Worm (Caenorhabditis elegans): ENCODE measurements around the gene clec-22.

ce11 chrV:16880054-16880453 is 21.8 kb downstream of the clec-22 start, which contains the start of gene F09C6.3:
- TF ChIP-seq elt-3 (tag; optimal IDR thresholded peaks at IDR 0.05) (no peak), tbx-2 (tag; optimal IDR thresholded peaks at IDR 0.05) (no peak), snpc-4 (tag; optimal IDR thresholded peaks at IDR 0.05) (no peak), ceh-16 (tag; optimal IDR thresholded peaks at IDR 0.05) (no peak), nhr-11 (tag; optimal IDR thresholded peaks at IDR 0.05) (no peak), ama-1 (optimal IDR thresholded peaks at IDR 0.05) (no peak), hmg-11 (tag; optimal IDR thresholded peaks at IDR 0.05) (no peak), egl-27 (tag; optimal IDR thresholded peaks at IDR 0.05) (no peak), nhr-237 (tag; optimal IDR thresholded peaks at IDR 0.05) (no peak), nhr-25 (tag; optimal IDR thresholded peaks at IDR 0.05) (no peak), nfya-1 (tag; optimal IDR thresholded peaks at IDR 0.05; ENCODE audit: insufficient read depth) (no peak), fkh-2 (tag; optimal IDR thresholded peaks at IDR 0.05) (no peak), nhr-12 (tag; optimal IDR thresholded peaks at IDR 0.05) (no peak)
